Fruit fly (Drosophila melanogaster): ENCODE measurements around the gene Dhc98D.

DNA sequence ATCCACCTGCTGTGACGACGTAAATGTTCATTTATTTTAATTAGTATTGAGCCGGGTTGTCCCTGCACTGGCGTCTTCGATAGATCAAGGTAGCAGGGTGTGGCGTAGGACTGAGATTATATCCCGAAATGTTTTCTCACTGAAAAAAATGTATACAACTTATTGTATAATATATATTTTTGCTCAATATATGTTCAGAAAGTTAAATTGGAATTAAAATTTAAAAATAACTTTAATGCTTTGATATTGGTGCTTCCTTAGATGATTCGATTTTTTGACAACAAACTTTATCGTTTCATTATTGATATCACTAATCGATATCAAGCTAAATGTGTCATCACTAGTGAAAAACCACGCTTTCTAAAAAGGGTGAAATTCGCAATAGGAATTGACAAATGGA, 2.5 kb upstream of the Dhc98D start, which contains the start of gene CG1894:
- no peak for TF ChIP-seq MTF-1 (GFP tag; optimal IDR thresholded peaks at IDR 0.05; ENCODE audit: borderline replicate concordance)
- TF ChIP-seq Ravus (GFP tag; IDR thresholded peaks at IDR 0.05), result no peak
- TF ChIP-seq CG6689 (GFP tag; IDR thresholded peaks at IDR 0.05), result no peak
- no peak for TF ChIP-seq pum (GFP tag; optimal IDR thresholded peaks at IDR 0.05)
- TF ChIP-seq Ada2b (GFP tag; IDR thresholded peaks at IDR 0.05), result no peak
- TF ChIP-seq CG12744 (GFP tag; optimal IDR thresholded peaks at IDR 0.05), result no peak
- no peak for TF ChIP-seq CG8765 (GFP tag; IDR thresholded peaks at IDR 0.05)

All from whole organism, embryonic.